Worm (Caenorhabditis elegans) whole organism, L1 larva: ENCODE measurements around the gene F46B3.14.

Experiments
- C34B4.2 ChIP-seq: sonication (generic microtip); optimal IDR thresholded peaks from 2 replicates; lab custom pipeline; 2017; ENCODE audit warnings: mild to moderate bottlenecking, missing genetic modification characterization, missing compliant biosample characterization
- F16B12.6 ChIP-seq: fragments of 150-350 bp; optimal IDR thresholded peaks from 2 replicates; lab custom pipeline; 2014; ENCODE audit warnings: missing biosample characterization, missing genetic modification characterization
- alr-1 ChIP-seq: fragments of 200-800 bp; sonication (Bioruptor generic); optimal IDR thresholded peaks from 2 replicates; lab custom pipeline; 2018; ENCODE audit warnings: borderline replicate concordance, mild to moderate bottlenecking, missing genetic modification characterization, missing compliant biosample characterization
- dpl-1 ChIP-seq, 3 experiments: fragments of 150-350 bp in 2 of 3; sonication (generic microtip) in 1 of 3; optimal IDR thresholded peaks; 2 replicates each; lab custom pipeline; 2014 to 2017; ENCODE audit warnings: missing biosample characterization in 3 of 3, missing genetic modification characterization in 3 of 3, missing genetic modification reagents in 3 of 3
- lin-15B ChIP-seq: fragments of 150-350 bp; sonication (generic microtip); optimal IDR thresholded peaks from 3 replicates; lab custom pipeline; 2014; ENCODE audit warnings: missing biosample characterization, missing genetic modification characterization
- nhr-20 ChIP-seq: sonication (generic microtip); optimal IDR thresholded peaks from 2 replicates; lab custom pipeline; 2016; ENCODE audit warnings: mild to moderate bottlenecking, missing genetic modification characterization, missing compliant biosample characterization
- nhr-237 ChIP-seq: fragments of 150-350 bp; optimal IDR thresholded peaks from 2 replicates; lab custom pipeline; 2014; ENCODE audit warnings: missing biosample characterization, missing genetic modification characterization
- nhr-71 ChIP-seq: sonication (generic microtip); optimal IDR thresholded peaks from 2 replicates; lab custom pipeline; 2016; ENCODE audit warnings: mild to moderate bottlenecking, missing genetic modification characterization, moderate library complexity, missing compliant biosample characterization
- unc-62 ChIP-seq: fragments of 150-350 bp; optimal IDR thresholded peaks from 2 replicates; lab custom pipeline; 2014; ENCODE audit warnings: missing biosample characterization, missing genetic modification reagents, missing genetic modification characterization
- ztf-4 ChIP-seq: fragments of 150-350 bp; optimal IDR thresholded peaks from 2 replicates; lab custom pipeline; 2014; ENCODE audit warnings: missing biosample characterization, missing genetic modification characterization

- no peak for TF ChIP-seq nhr-71 (tag; lab: Kevin White, UChicago)
- TF ChIP-seq ztf-4 = no peak
- no peak for TF ChIP-seq nhr-237 (tag; lab: Kevin White, UChicago)
- TF ChIP-seq lin-15B (tag; lab: Kevin White, UChicago) = no peak
- no peak for TF ChIP-seq unc-62 (GFP tag; lab: Kevin White, UChicago)
- no peak for TF ChIP-seq alr-1 (tag; lab: Kevin White, UChicago)
- TF ChIP-seq nhr-20 (tag; lab: Kevin White, UChicago) = no peak
- TF ChIP-seq F16B12.6 (tag; lab: Kevin White, UChicago) = no peak
- TF ChIP-seq C34B4.2 = no peak
- TF ChIP-seq dpl-1 (GFP tag; optimal IDR thresholded peaks at IDR 0.05; lab: Kevin White, UChicago) = no peak
Measured at ce11 chrV:20670625-20671024, 39.5 kb upstream of the F46B3.14 start.
